Worm (Caenorhabditis elegans) whole organism, L2 larva: ENCODE data around the gene flp-25.

Experiments used
- blmp-1 ChIP-seq: sonication (generic microtip); optimal IDR thresholded peaks from 2 replicates; lab custom pipeline; 2017; ENCODE audit warnings: missing genetic modification characterization, mild to moderate bottlenecking, missing compliant biosample characterization, antibody characterized with exemption, moderate library complexity; ENCODE audit not compliant: insufficient read depth
- ceh-16 ChIP-seq: fragments of 150-350 bp; optimal IDR thresholded peaks from 2 replicates; lab custom pipeline; 2014; ENCODE audit warnings: missing biosample characterization, missing genetic modification characterization
- elt-1 ChIP-seq: fragments of 150-350 bp; optimal IDR thresholded peaks from 2 replicates; lab custom pipeline; 2014; ENCODE audit warnings: missing biosample characterization, missing genetic modification characterization
- fos-1 ChIP-seq: fragments of 150-350 bp; optimal IDR thresholded peaks from 2 replicates; lab custom pipeline; 2014; ENCODE audit warnings: missing biosample characterization, missing genetic modification characterization
- gmeb-1 ChIP-seq: fragments of 150-350 bp; optimal IDR thresholded peaks from 2 replicates; lab custom pipeline; 2014; ENCODE audit warnings: missing biosample characterization, missing genetic modification characterization
- lin-11 ChIP-seq: fragments of 150-350 bp; sonication (generic microtip); optimal IDR thresholded peaks from 2 replicates; lab custom pipeline; 2014; ENCODE audit warnings: missing biosample characterization, missing genetic modification characterization, inconsistent platforms, mixed read lengths
- lin-39 ChIP-seq: fragments of 150-350 bp; optimal IDR thresholded peaks from 2 replicates; lab custom pipeline; 2014; ENCODE audit warnings: missing biosample characterization, missing genetic modification reagents, missing genetic modification characterization
- mab-5 ChIP-seq: fragments of 150-350 bp; optimal IDR thresholded peaks from 2 replicates; lab custom pipeline; 2014; ENCODE audit warnings: missing biosample characterization, missing genetic modification characterization
- nhr-23 ChIP-seq: fragments of 150-350 bp; optimal IDR thresholded peaks from 2 replicates; lab custom pipeline; 2014; ENCODE audit warnings: missing biosample characterization, missing genetic modification reagents, missing genetic modification characterization
- skn-1 ChIP-seq: sonication (generic microtip); optimal IDR thresholded peaks from 2 replicates; lab custom pipeline; 2017; ENCODE audit warnings: missing biosample characterization, missing genetic modification characterization
- unc-62 ChIP-seq: fragments of 150-350 bp; optimal IDR thresholded peaks from 2 replicates; lab custom pipeline; 2014; ENCODE audit warnings: missing biosample characterization, missing genetic modification reagents, missing genetic modification characterization
- zag-1 ChIP-seq: fragments of 150-350 bp; optimal IDR thresholded peaks from 2 replicates; lab custom pipeline; 2014; ENCODE audit warnings: missing biosample characterization, missing genetic modification characterization
- ztf-4 ChIP-seq: fragments of 150-350 bp; optimal IDR thresholded peaks from 2 replicates; lab custom pipeline; 2014; ENCODE audit warnings: missing biosample characterization, missing genetic modification characterization

DNA sequence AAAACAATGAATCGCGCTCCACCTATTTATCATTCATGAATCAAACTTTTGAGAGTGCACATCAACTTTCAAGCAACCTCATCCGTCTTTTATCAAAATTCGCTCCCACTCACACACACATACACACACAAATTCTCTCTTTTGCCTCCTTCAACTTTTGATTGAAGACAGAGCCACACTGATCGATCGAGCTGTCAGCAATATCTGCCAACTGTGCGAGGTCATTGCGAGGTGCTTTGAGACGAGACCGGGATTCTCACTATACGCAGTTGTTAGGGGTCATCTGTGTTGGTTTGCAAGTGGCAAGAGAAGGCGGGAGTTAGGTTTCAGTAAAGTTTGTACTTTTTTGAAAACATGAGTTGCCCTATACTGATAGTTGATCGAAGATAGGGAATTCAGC lies 15.2 kb upstream of the flp-25 start:
- no peak for TF ChIP-seq ceh-16 (tag; lab: Kevin White, UChicago)
- TF ChIP-seq elt-1 (tag; lab: Kevin White, UChicago): no peak
- TF ChIP-seq ztf-4 (tag; lab: Kevin White, UChicago): no peak
- no peak for TF ChIP-seq gmeb-1 (tag; lab: Kevin White, UChicago)
- no peak for TF ChIP-seq skn-1 (tag; lab: Kevin White, UChicago)
- no peak for TF ChIP-seq mab-5 (tag; lab: Kevin White, UChicago)
- no peak for TF ChIP-seq zag-1
- TF ChIP-seq unc-62 (GFP tag; lab: Kevin White, UChicago): no peak
- no peak for TF ChIP-seq fos-1
- TF ChIP-seq lin-11 (tag; lab: Kevin White, UChicago): no peak
- TF ChIP-seq lin-39 (tag; lab: Kevin White, UChicago): no peak
- TF ChIP-seq blmp-1 (tag; lab: Kevin White, UChicago): no peak
- no peak for TF ChIP-seq nhr-23
